Fruit fly (Drosophila melanogaster): ENCODE results near the gene CG17141.

Gene CG17141

dm6 chr3R:22753895-22754774 lies 6.7 kb upstream of the CG17141 start (continued):
- TF ChIP-seq CG7987 (GFP tag; optimal IDR thresholded peaks at IDR 0.05) (peak; percentile 41), tx (GFP tag; optimal IDR thresholded peaks at IDR 0.05) (no peak), CG10959 (GFP tag; IDR thresholded peaks at IDR 0.05) (peak; percentile 17), CG8388 (GFP tag; optimal IDR thresholded peaks at IDR 0.05) (peak; percentile 52), insv (GFP tag; optimal IDR thresholded peaks at IDR 0.05) (no peak), Dp (GFP tag; optimal IDR thresholded peaks at IDR 0.05) (no peak), sob (GFP tag; IDR thresholded peaks at IDR 0.05) (peak; percentile 56), cg (GFP tag; optimal IDR thresholded peaks at IDR 0.05) (peak; percentile 18), bigmax (GFP tag; optimal IDR thresholded peaks at IDR 0.05) (peak; percentile 31), CG30020 (tag; optimal IDR thresholded peaks at IDR 0.05) (peak; percentile 17), CG5953 (GFP tag; IDR thresholded peaks at IDR 0.05) (0 out of 2 replicates have a peak, but pooled peaks have one; percentile 4), Abd-B (GFP tag; optimal IDR thresholded peaks at IDR 0.05) (peak; percentile 33), Dref (GFP tag; IDR thresholded peaks at IDR 0.05) (0 out of 2 replicates have a peak, but pooled peaks have one; percentile 11), h (optimal IDR thresholded peaks at IDR 0.05) (no peak), CG9437 (GFP tag; optimal IDR thresholded peaks at IDR 0.05) (peak; percentile 81), Nf-YA (GFP tag; IDR thresholded peaks at IDR 0.05) (no peak), CG3281 (GFP tag; optimal IDR thresholded peaks at IDR 0.05) (peak; percentile 71), NC2α (GFP tag; optimal IDR thresholded peaks at IDR 0.05) (no peak), Dfd (GFP tag; optimal IDR thresholded peaks at IDR 0.05) (peak in 1 of 2 experiments; percentile 78), HmgZ (tag; optimal IDR thresholded peaks at IDR 0.05) (no peak), ab (GFP tag; optimal IDR thresholded peaks at IDR 0.05) (no peak), CG10654 (GFP tag; optimal IDR thresholded peaks at IDR 0.05) (peak; percentile 39), Atf-2 (GFP tag; optimal IDR thresholded peaks at IDR 0.05) (peak; percentile 55), CG4282 (GFP tag; optimal IDR thresholded peaks at IDR 0.05) (no peak), zen (tag; optimal IDR thresholded peaks at IDR 0.05) (no peak), schlank (tag; optimal IDR thresholded peaks at IDR 0.05) (no peak), BEAF-32 (GFP tag; optimal IDR thresholded peaks at IDR 0.05) (no peak), Rfx (GFP tag; IDR thresholded peaks at IDR 0.05) (peak; percentile 74), CG12104 (GFP tag; optimal IDR thresholded peaks at IDR 0.05) (peak; percentile 59), CG4820 (GFP tag; optimal IDR thresholded peaks at IDR 0.05) (peak; percentile 63), vfl (GFP tag; optimal IDR thresholded peaks at IDR 0.05) (no peak), twi (tag; optimal IDR thresholded peaks at IDR 0.05) (peak; percentile 19), oc (tag; optimal IDR thresholded peaks at IDR 0.05) (no peak), CG1832 (GFP tag; optimal IDR thresholded peaks at IDR 0.05) (no peak), CG14860 (GFP tag; IDR thresholded peaks at IDR 0.05; ENCODE audit: partially characterized antibody) (no peak), sens-2 (GFP tag; IDR thresholded peaks at IDR 0.05) (no peak; the same call in 1 of the 2 replicates), CG10462 (GFP tag; optimal IDR thresholded peaks at IDR 0.05) (no peak), CG8290 (GFP tag; optimal IDR thresholded peaks at IDR 0.05) (no peak), CG8290 (tag; optimal IDR thresholded peaks at IDR 0.05) (peak in 1 of 2 experiments; percentile 73), nom (GFP tag; optimal IDR thresholded peaks at IDR 0.05) (no peak), CG8089 (GFP tag; optimal IDR thresholded peaks at IDR 0.05) (no peak), D19A (tag; optimal IDR thresholded peaks at IDR 0.05) (peak; percentile 92), CG10209 (GFP tag; optimal IDR thresholded peaks at IDR 0.05) (peak; percentile 61), Dad (GFP tag; optimal IDR thresholded peaks at IDR 0.05) (no peak), corto (GFP tag; optimal IDR thresholded peaks at IDR 0.05) (no peak), CG6654 (GFP tag; optimal IDR thresholded peaks at IDR 0.05) (peak; percentile 33), Sin3A (optimal IDR thresholded peaks at IDR 0.05) (no peak), dati (GFP tag; IDR thresholded peaks at IDR 0.05) (no peak), Hmr (GFP tag; optimal IDR thresholded peaks at IDR 0.05) (peak; percentile 66), Eip74EF (GFP tag; optimal IDR thresholded peaks at IDR 0.05) (no peak)
